Fruit fly (Drosophila melanogaster) whole organism, adult: ENCODE data around the gene noc.

Experiments used
- CG11617 ChIP-seq: fragments of 200-800 bp; sonication (Bioruptor generic); optimal IDR thresholded peaks from 2 replicates; lab custom pipeline; 2017; ENCODE audit warnings: mild to moderate bottlenecking, missing biosample characterization, missing genetic modification reagents, missing genetic modification characterization
- CG1620 ChIP-seq: fragments of 200-800 bp; sonication (Bioruptor generic); optimal IDR thresholded peaks from 2 replicates; lab custom pipeline; 2016; ENCODE audit warnings: missing biosample characterization, missing genetic modification characterization
- CG7101 ChIP-seq: fragments of 200-800 bp; sonication (Bioruptor generic); optimal IDR thresholded peaks from 2 replicates; lab custom pipeline; 2018; ENCODE audit warnings: missing biosample characterization, mild to moderate bottlenecking, missing genetic modification characterization, moderate library complexity
- cic ChIP-seq: fragments of 200-800 bp; sonication (Bioruptor generic); optimal IDR thresholded peaks from 2 replicates; lab custom pipeline; 2017; ENCODE audit warnings: missing biosample characterization, mild to moderate bottlenecking, missing genetic modification characterization, moderate library complexity

DNA sequence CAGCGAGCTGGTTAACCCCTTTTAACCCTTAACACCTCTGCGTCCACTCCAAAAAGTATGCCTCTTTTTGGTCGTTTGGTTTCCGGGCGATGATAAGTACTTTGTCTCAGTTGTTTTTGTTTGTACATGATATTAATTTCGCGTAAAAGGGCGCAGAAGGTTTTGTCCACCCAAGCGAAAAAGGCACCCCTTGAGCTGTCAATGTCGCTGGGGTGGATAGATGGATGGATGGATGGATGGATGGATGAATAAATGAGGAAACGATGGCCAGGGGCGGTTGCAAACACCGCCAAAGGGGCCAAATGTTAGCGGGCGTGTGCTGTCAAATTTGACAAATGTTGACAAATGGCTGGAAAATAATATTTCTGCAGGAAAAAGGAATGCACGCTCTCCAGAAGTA lies 35.5 kb upstream of the noc start:
- TF ChIP-seq CG11617 (GFP tag; lab: Kevin White, UChicago) (no peak), CG7101 (tag; lab: Kevin White, UChicago) (no peak), CG1620 (GFP tag; lab: Kevin White, UChicago) (no peak), cic (GFP tag; lab: Kevin White, UChicago) (no peak)
